Fruit fly (Drosophila melanogaster) whole organism, embryonic: Measurements from ENCODE around the gene Bx42.

Experiments
- BEAF-32 ChIP-seq: fragments of 200-800 bp; sonication (Bioruptor generic); optimal IDR thresholded peaks from 3 replicates; lab custom pipeline; 2017; ENCODE audit warnings: missing biosample characterization, missing genetic modification characterization, mild to moderate bottlenecking, moderate library complexity, missing genetic modification reagents
- Blimp-1 ChIP-seq: fragments of 200-800 bp; sonication (Bioruptor generic); optimal IDR thresholded peaks from 3 replicates; lab custom pipeline; 2018; ENCODE audit warnings: missing biosample characterization, missing genetic modification characterization, mild to moderate bottlenecking, moderate library complexity, missing genetic modification reagents
- CG11398 ChIP-seq: fragments of 200-800 bp; sonication (Bioruptor generic); optimal IDR thresholded peaks from 2 replicates; lab custom pipeline; 2016; ENCODE audit warnings: missing biosample characterization, missing genetic modification characterization
- CG12104 ChIP-seq: fragments of 200-800 bp; sonication (Bioruptor generic); optimal IDR thresholded peaks from 3 replicates; lab custom pipeline; 2016; ENCODE audit warnings: missing biosample characterization, missing genetic modification characterization
- CG12391 ChIP-seq: fragments of 200-800 bp; sonication (Bioruptor generic); optimal IDR thresholded peaks from 3 replicates; lab custom pipeline; 2018; ENCODE audit warnings: missing biosample characterization, mild to moderate bottlenecking, missing genetic modification characterization, moderate library complexity
- CG13424 ChIP-seq: fragments of 200-800 bp; sonication (Bioruptor generic); optimal IDR thresholded peaks from 2 replicates; lab custom pipeline; 2019; ENCODE audit warnings: missing biosample characterization, mild to moderate bottlenecking, missing genetic modification characterization, moderate library complexity
- CG13894 ChIP-seq: fragments of 200-800 bp; sonication (Bioruptor generic); optimal IDR thresholded peaks from 3 replicates; lab custom pipeline; 2018; ENCODE audit warnings: missing biosample characterization, mild to moderate bottlenecking, missing genetic modification characterization, moderate library complexity
- CG14050 ChIP-seq: fragments of 200-800 bp; sonication (Bioruptor generic); IDR thresholded peaks from 3 replicates; pipeline ENCODE4 v1.3.6; 2022; ENCODE audit warnings: missing biosample characterization, missing genetic modification characterization
- CG1529 ChIP-seq: fragments of 200-800 bp; sonication (Bioruptor generic); optimal IDR thresholded peaks from 3 replicates; lab custom pipeline; 2018; ENCODE audit warnings: missing biosample characterization, missing genetic modification characterization
- CG1602 ChIP-seq: fragments of 200-800 bp; sonication (Bioruptor generic); optimal IDR thresholded peaks from 3 replicates; lab custom pipeline; 2016; ENCODE audit warnings: missing biosample characterization, missing genetic modification characterization
- CG17361 ChIP-seq: fragments of 200-800 bp; sonication (Bioruptor generic); IDR thresholded peaks from 3 replicates; pipeline ENCODE4 v1.3.6; 2022; ENCODE audit warnings: missing biosample characterization, missing genetic modification characterization
- CG17829 ChIP-seq: fragments of 200-800 bp; optimal IDR thresholded peaks from 2 replicates; lab custom pipeline; 2019; ENCODE audit warnings: missing biosample characterization, mild to moderate bottlenecking, missing genetic modification characterization, moderate library complexity
- CG1832 ChIP-seq: fragments of 200-800 bp; sonication (Bioruptor generic); optimal IDR thresholded peaks from 2 replicates; lab custom pipeline; 2017; ENCODE audit warnings: missing biosample characterization, mild to moderate bottlenecking, missing genetic modification characterization, inconsistent platforms
- CG2202 ChIP-seq: fragments of 200-800 bp; sonication (Bioruptor generic); optimal IDR thresholded peaks from 2 replicates; lab custom pipeline; 2018; ENCODE audit warnings: missing biosample characterization, mild to moderate bottlenecking, missing genetic modification characterization
- CG31388 ChIP-seq: fragments of 200-800 bp; sonication (Bioruptor generic); optimal IDR thresholded peaks from 2 replicates; lab custom pipeline; 2016; ENCODE audit warnings: missing biosample characterization, missing genetic modification characterization
- CG4328 ChIP-seq: fragments of 200-800 bp; sonication (Bioruptor generic); optimal IDR thresholded peaks from 3 replicates; lab custom pipeline; 2017; ENCODE audit warnings: missing biosample characterization, missing genetic modification reagents, missing genetic modification characterization
- CG6689 ChIP-seq: fragments of 200-800 bp; sonication (Bioruptor generic); IDR thresholded peaks from 2 replicates; pipeline ENCODE4 v1.3.6; 2022; ENCODE audit warnings: missing biosample characterization, missing genetic modification characterization
- CG6765 ChIP-seq: fragments of 200-800 bp; sonication (Bioruptor generic); optimal IDR thresholded peaks from 3 replicates; lab custom pipeline; 2017; ENCODE audit warnings: missing biosample characterization, mild to moderate bottlenecking, missing genetic modification characterization
- CG7372 ChIP-seq: fragments of 200-800 bp; sonication (Bioruptor generic); IDR thresholded peaks from 2 replicates; pipeline ENCODE4 v1.3.6; 2022; ENCODE audit warnings: missing biosample characterization, missing genetic modification characterization
- CG7928 ChIP-seq: fragments of 200-800 bp; sonication (Bioruptor generic); optimal IDR thresholded peaks from 2 replicates; lab custom pipeline; 2017; ENCODE audit warnings: missing biosample characterization, mild to moderate bottlenecking, missing genetic modification characterization
- CG8359 ChIP-seq: fragments of 200-800 bp; sonication (Bioruptor generic); optimal IDR thresholded peaks from 2 replicates; lab custom pipeline; 2017; ENCODE audit warnings: missing biosample characterization, mild to moderate bottlenecking, missing genetic modification characterization, borderline replicate concordance
- CG8478 ChIP-seq: fragments of >200 bp; optimal IDR thresholded peaks from 2 replicates; lab custom pipeline; 2018
- CG9797 ChIP-seq: fragments of 200-800 bp; sonication (Bioruptor generic); optimal IDR thresholded peaks from 3 replicates; lab custom pipeline; 2018; ENCODE audit warnings: missing biosample characterization, mild to moderate bottlenecking, missing genetic modification characterization
- Hmr ChIP-seq: fragments of 200-800 bp; sonication (Bioruptor generic); optimal IDR thresholded peaks from 3 replicates; lab custom pipeline; 2017; ENCODE audit warnings: mild to moderate bottlenecking, missing biosample characterization, missing genetic modification reagents, missing genetic modification characterization
- Mes4 ChIP-seq: fragments of 200-800 bp; sonication (Bioruptor generic); optimal IDR thresholded peaks from 2 replicates; lab custom pipeline; 2016; ENCODE audit warnings: missing biosample characterization, missing genetic modification characterization
- NC2β ChIP-seq: fragments of 200-800 bp; sonication (Bioruptor generic); optimal IDR thresholded peaks from 2 replicates; lab custom pipeline; 2016; ENCODE audit warnings: missing biosample characterization, missing genetic modification characterization
- abd-A ChIP-seq: fragments of 200-800 bp; sonication (Bioruptor generic); optimal IDR thresholded peaks from 3 replicates; lab custom pipeline; 2019; ENCODE audit warnings: missing biosample characterization, mild to moderate bottlenecking, missing genetic modification characterization, moderate library complexity
- bcd ChIP-seq: fragments of 200-800 bp; sonication (Bioruptor generic); optimal IDR thresholded peaks from 2 replicates; lab custom pipeline; 2017; ENCODE audit warnings: missing biosample characterization, mild to moderate bottlenecking, missing genetic modification characterization
- ewg ChIP-seq: fragments of 200-800 bp; sonication (Bioruptor generic); optimal IDR thresholded peaks from 3 replicates; lab custom pipeline; 2017; ENCODE audit warnings: mild to moderate bottlenecking, missing biosample characterization, missing genetic modification reagents, missing genetic modification characterization
- exex ChIP-seq: fragments of 200-800 bp; sonication (Bioruptor generic); optimal IDR thresholded peaks from 4 replicates; lab custom pipeline; 2018; ENCODE audit warnings: missing biosample characterization, mild to moderate bottlenecking, missing genetic modification characterization, moderate library complexity
- fd102C ChIP-seq: fragments of 200-800 bp; sonication (Bioruptor generic); optimal IDR thresholded peaks from 2 replicates; lab custom pipeline; 2018; ENCODE audit warnings: missing biosample characterization, mild to moderate bottlenecking, missing genetic modification characterization, moderate library complexity
- fd96Cb ChIP-seq: fragments of 200-800 bp; sonication (Bioruptor generic); optimal IDR thresholded peaks from 2 replicates; lab custom pipeline; 2018; ENCODE audit warnings: missing biosample characterization, mild to moderate bottlenecking, missing genetic modification characterization, moderate library complexity
- gcm2 ChIP-seq: fragments of 200-800 bp; sonication (Bioruptor generic); optimal IDR thresholded peaks from 2 replicates; lab custom pipeline; 2016; ENCODE audit warnings: missing biosample characterization, missing genetic modification characterization
- gem ChIP-seq: fragments of 200-800 bp; sonication (Bioruptor generic); optimal IDR thresholded peaks from 2 replicates; lab custom pipeline; 2019; ENCODE audit warnings: missing biosample characterization, mild to moderate bottlenecking, missing genetic modification characterization, moderate library complexity
- grn ChIP-seq: fragments of 200-800 bp; sonication (Bioruptor generic); optimal IDR thresholded peaks from 3 replicates; lab custom pipeline; 2017; ENCODE audit warnings: missing biosample characterization, missing genetic modification characterization
- h ChIP-seq: fragments of >200 bp; optimal IDR thresholded peaks from 2 replicates; lab custom pipeline; 2017
- inv ChIP-seq: fragments of 200-800 bp; sonication (Bioruptor generic); IDR thresholded peaks from 2 replicates; pipeline ENCODE4 v1.3.6; 2022; ENCODE audit warnings: missing biosample characterization, missing genetic modification characterization; ENCODE audit not compliant: partially characterized antibody
- kay ChIP-seq: fragments of 200-800 bp; sonication (Bioruptor generic); optimal IDR thresholded peaks from 2 replicates; lab custom pipeline; 2016; ENCODE audit warnings: missing biosample characterization, missing genetic modification characterization
- knrl ChIP-seq: fragments of 200-800 bp; sonication (Bioruptor generic); IDR thresholded peaks from 3 replicates; pipeline ENCODE4 v1.3.6; 2022; ENCODE audit warnings: missing biosample characterization, missing genetic modification characterization; ENCODE audit not compliant: partially characterized antibody
- lov ChIP-seq, 2 experiments: fragments of 200-800 bp in 1 of 2; fragments of >200 bp in 1 of 2; sonication (Bioruptor generic) in 1 of 2; IDR thresholded peaks in 1 of 2; optimal IDR thresholded peaks in 1 of 2; 2 replicates in 1 of 2; 3 replicates in 1 of 2; pipeline versions ENCODE4 v1.3.6 to Lab custom; 2017 to 2022; ENCODE audit warnings: missing biosample characterization in 1 of 2, missing genetic modification characterization in 1 of 2
- mirr ChIP-seq: fragments of 200-800 bp; sonication (Bioruptor generic); optimal IDR thresholded peaks from 3 replicates; lab custom pipeline; 2018; ENCODE audit warnings: missing biosample characterization, mild to moderate bottlenecking, missing genetic modification characterization
- nmo ChIP-seq: fragments of 200-800 bp; sonication (Bioruptor generic); optimal IDR thresholded peaks from 2 replicates; lab custom pipeline; 2018; ENCODE audit warnings: missing biosample characterization, mild to moderate bottlenecking, missing genetic modification characterization, moderate library complexity
- oc ChIP-seq: fragments of 200-800 bp; sonication (Bioruptor generic); optimal IDR thresholded peaks from 2 replicates; lab custom pipeline; 2018; ENCODE audit warnings: missing biosample characterization, mild to moderate bottlenecking, missing genetic modification characterization, moderate library complexity
- peb ChIP-seq: fragments of 200-800 bp; sonication (Bioruptor generic); IDR thresholded peaks from 2 replicates; pipeline ENCODE4 v1.3.6; 2022; ENCODE audit warnings: missing biosample characterization, missing genetic modification characterization
- phol ChIP-seq: fragments of 200-800 bp; sonication (Bioruptor generic); optimal IDR thresholded peaks from 3 replicates; lab custom pipeline; 2018; ENCODE audit warnings: missing biosample characterization, mild to moderate bottlenecking, missing genetic modification characterization, moderate library complexity
- prd ChIP-seq, 3 experiments: fragments of >200 bp in 2 of 3; fragments of 200-800 bp in 1 of 3; sonication (Bioruptor generic) in 1 of 3; optimal IDR thresholded peaks in 2 of 3; IDR thresholded peaks in 1 of 3; 2 replicates in 2 of 3; 3 replicates in 1 of 3; pipeline versions ENCODE4 v1.3.6 to Lab custom; 2017 to 2022; ENCODE audit warnings: missing biosample characterization in 1 of 3, missing genetic modification characterization in 1 of 3
- pzg ChIP-seq: fragments of 200-800 bp; sonication (Bioruptor generic); optimal IDR thresholded peaks from 3 replicates; lab custom pipeline; 2018; ENCODE audit warnings: missing biosample characterization, mild to moderate bottlenecking, missing genetic modification characterization, moderate library complexity
- tap ChIP-seq: fragments of 200-800 bp; optimal IDR thresholded peaks from 3 replicates; lab custom pipeline; 2019; ENCODE audit warnings: missing biosample characterization, mild to moderate bottlenecking, missing genetic modification characterization, moderate library complexity
- zfh1 ChIP-seq: fragments of 200-800 bp; sonication (Bioruptor generic); IDR thresholded peaks from 3 replicates; pipeline ENCODE4 v1.3.6; 2022; ENCODE audit warnings: missing biosample characterization, missing genetic modification characterization

Bx42 gene

dm6 chrX:9118961-9119633, 12.7 kb upstream of the Bx42 start (continued):
- TF ChIP-seq CG1832: no peak
- TF ChIP-seq fd102C: no peak
- TF ChIP-seq CG31388 (GFP tag; lab: Kevin White, UChicago): no peak
- TF ChIP-seq Mes4 (GFP tag; lab: Kevin White, UChicago): no peak
- TF ChIP-seq CG12391 (tag; lab: Kevin White, UChicago): no peak
- no peak for TF ChIP-seq peb (GFP tag; lab: Robert Waterston, UW)
- no peak for TF ChIP-seq CG8359 (GFP tag; lab: Kevin White, UChicago)
- TF ChIP-seq CG13894 (tag; lab: Kevin White, UChicago): no peak
- TF ChIP-seq CG13424: peak; percentile 37
- TF ChIP-seq Hmr (GFP tag; lab: Kevin White, UChicago): no peak
- no peak for TF ChIP-seq grn (GFP tag; lab: Kevin White, UChicago)
- peak; percentile 72 for TF ChIP-seq abd-A (tag; lab: Kevin White, UChicago)
- TF ChIP-seq Blimp-1 (GFP tag; lab: Kevin White, UChicago): peak; percentile 65
- TF ChIP-seq nmo (GFP tag; lab: Kevin White, UChicago): peak; percentile 68
- no peak for TF ChIP-seq gem (tag; lab: Kevin White, UChicago)
- TF ChIP-seq pzg: no peak
- TF ChIP-seq CG2202 (tag; lab: Kevin White, UChicago): no peak
- TF ChIP-seq CG17829: peak; percentile 22
- no peak for TF ChIP-seq NC2β (GFP tag; lab: Kevin White, UChicago)
- no peak for TF ChIP-seq CG7372
- TF ChIP-seq gcm2 (GFP tag; lab: Kevin White, UChicago): no peak
- TF ChIP-seq CG4328: no peak
- no peak for TF ChIP-seq exex (tag; lab: Kevin White, UChicago)
- no peak for TF ChIP-seq kay (GFP tag; lab: Kevin White, UChicago)
- no peak for TF ChIP-seq h (lab: Kevin White, UChicago)
- no peak for TF ChIP-seq lov (optimal IDR thresholded peaks at IDR 0.05; lab: Kevin White, UChicago)
- no peak for TF ChIP-seq lov (GFP tag; IDR thresholded peaks at IDR 0.05; lab: Robert Waterston, UW)
- TF ChIP-seq CG7928 (GFP tag; lab: Kevin White, UChicago): no peak
- no peak for TF ChIP-seq CG11398 (GFP tag; lab: Kevin White, UChicago)
- peak; percentile 68 for TF ChIP-seq fd96Cb (tag; lab: Kevin White, UChicago)
- no peak; the same call in 1 of the 3 replicates for TF ChIP-seq CG17361 (GFP tag; lab: Robert Waterston, UW)
- no peak for TF ChIP-seq oc
- no peak for TF ChIP-seq BEAF-32 (GFP tag; lab: Kevin White, UChicago)
- TF ChIP-seq tap: peak; percentile 69
- no peak for TF ChIP-seq zfh1 (GFP tag; lab: Robert Waterston, UW)
- peak; percentile 47 for TF ChIP-seq bcd
- TF ChIP-seq CG12104: peak; percentile 17
- TF ChIP-seq ewg (GFP tag; lab: Kevin White, UChicago): peak; percentile 1
- no peak for TF ChIP-seq CG1529 (GFP tag; lab: Kevin White, UChicago)
- no peak for TF ChIP-seq inv (GFP tag; lab: Robert Waterston, UW)
- no peak for TF ChIP-seq CG1602 (GFP tag; lab: Kevin White, UChicago)
- TF ChIP-seq CG8478 (lab: Kevin White, UChicago): no peak
- no peak for TF ChIP-seq CG6765 (GFP tag; lab: Kevin White, UChicago)
- TF ChIP-seq prd (optimal IDR thresholded peaks at IDR 0.05; lab: Kevin White, UChicago): no peak
- peak; percentile 27; the same call in 2 of the 3 replicates for TF ChIP-seq prd (GFP tag; IDR thresholded peaks at IDR 0.05; lab: Robert Waterston, UW)
- no peak for TF ChIP-seq knrl (GFP tag; lab: Robert Waterston, UW)
- TF ChIP-seq CG14050 (GFP tag; lab: Robert Waterston, UW): no peak
- TF ChIP-seq mirr (GFP tag; lab: Kevin White, UChicago): no peak
- no peak for TF ChIP-seq CG6689 (GFP tag; lab: Robert Waterston, UW)
- TF ChIP-seq phol (tag; lab: Kevin White, UChicago): peak; percentile 70
- no peak for TF ChIP-seq CG9797 (GFP tag; lab: Kevin White, UChicago)
